Fruit fly (Drosophila melanogaster) whole organism, embryonic: ENCODE measurements around the gene CG46308.
A peak's percentile ranks its signal among the peaks of the same experiment; 100 is the strongest.

Experiments
- Antp ChIP-seq: fragments of 200-800 bp; sonication (Bioruptor generic); optimal IDR thresholded peaks from 3 replicates; lab custom pipeline; 2016; ENCODE audit warnings: missing biosample characterization, missing genetic modification characterization
- CG10267 ChIP-seq: fragments of 200-800 bp; sonication (Bioruptor generic); optimal IDR thresholded peaks from 2 replicates; lab custom pipeline; 2018; ENCODE audit warnings: missing biosample characterization, mild to moderate bottlenecking, missing genetic modification characterization, moderate library complexity
- CG10366 ChIP-seq: fragments of 200-800 bp; sonication (Bioruptor generic); IDR thresholded peaks from 2 replicates; pipeline ENCODE4 v1.3.6; 2022; ENCODE audit warnings: missing biosample characterization, missing genetic modification characterization
- CG11560 ChIP-seq: fragments of 200-800 bp; sonication (Bioruptor generic); IDR thresholded peaks from 3 replicates; pipeline ENCODE4 v1.3.6; 2022; ENCODE audit warnings: missing biosample characterization, missing genetic modification characterization
- CG12299 ChIP-seq: fragments of 200-800 bp; sonication (Bioruptor generic); optimal IDR thresholded peaks from 2 replicates; lab custom pipeline; 2018; ENCODE audit warnings: missing biosample characterization, mild to moderate bottlenecking, missing genetic modification characterization
- CG15011 ChIP-seq: fragments of 200-800 bp; sonication (Bioruptor generic); optimal IDR thresholded peaks from 3 replicates; lab custom pipeline; 2018; ENCODE audit warnings: missing biosample characterization, mild to moderate bottlenecking, missing genetic modification characterization
- CG15514 ChIP-seq: fragments of 200-800 bp; sonication (Bioruptor generic); optimal IDR thresholded peaks from 3 replicates; lab custom pipeline; 2017; ENCODE audit warnings: missing biosample characterization, missing genetic modification characterization, mild to moderate bottlenecking, moderate library complexity, missing genetic modification reagents
- CG15601 ChIP-seq: fragments of 200-800 bp; sonication (Bioruptor generic); optimal IDR thresholded peaks from 3 replicates; lab custom pipeline; 2019; ENCODE audit warnings: missing biosample characterization, mild to moderate bottlenecking, missing genetic modification characterization, moderate library complexity
- CG17612 ChIP-seq: fragments of 200-800 bp; sonication (Bioruptor generic); IDR thresholded peaks from 2 replicates; pipeline ENCODE4 v1.3.6; 2022; ENCODE audit warnings: missing biosample characterization, missing genetic modification characterization
- CG1792 ChIP-seq: fragments of 200-800 bp; sonication (Bioruptor generic); optimal IDR thresholded peaks from 2 replicates; lab custom pipeline; 2016; ENCODE audit warnings: missing biosample characterization, missing genetic modification characterization
- CG2116 ChIP-seq: fragments of 200-800 bp; sonication (Bioruptor generic); optimal IDR thresholded peaks from 3 replicates; lab custom pipeline; 2018; ENCODE audit warnings: missing biosample characterization, mild to moderate bottlenecking, missing genetic modification characterization
- CG3995 ChIP-seq: fragments of 200-800 bp; sonication (Bioruptor generic); optimal IDR thresholded peaks from 3 replicates; lab custom pipeline; 2016; ENCODE audit warnings: missing biosample characterization, missing genetic modification characterization
- CG4360 ChIP-seq: fragments of 200-800 bp; sonication (Bioruptor generic); IDR thresholded peaks from 2 replicates; pipeline ENCODE4 v1.3.6; 2022; ENCODE audit warnings: missing biosample characterization, missing genetic modification characterization
- CG5180 ChIP-seq: fragments of 200-800 bp; sonication (Bioruptor generic); optimal IDR thresholded peaks from 3 replicates; lab custom pipeline; 2017; ENCODE audit warnings: missing biosample characterization, missing genetic modification characterization, mild to moderate bottlenecking, moderate library complexity, missing genetic modification reagents
- CG7556 ChIP-seq: fragments of 200-800 bp; sonication (Bioruptor generic); optimal IDR thresholded peaks from 2 replicates; lab custom pipeline; 2017; ENCODE audit warnings: missing biosample characterization, mild to moderate bottlenecking, missing genetic modification characterization
- CG7786 ChIP-seq: fragments of 200-800 bp; sonication (Bioruptor generic); optimal IDR thresholded peaks from 2 replicates; lab custom pipeline; 2016; ENCODE audit warnings: missing biosample characterization, missing genetic modification characterization
- CG9609 ChIP-seq: fragments of 200-800 bp; sonication (Bioruptor generic); optimal IDR thresholded peaks from 3 replicates; lab custom pipeline; 2016; ENCODE audit warnings: missing biosample characterization, missing genetic modification characterization
- CG9797 ChIP-seq: fragments of 200-800 bp; sonication (Bioruptor generic); optimal IDR thresholded peaks from 3 replicates; lab custom pipeline; 2018; ENCODE audit warnings: missing biosample characterization, mild to moderate bottlenecking, missing genetic modification characterization
- D ChIP-seq, 2 experiments: fragments of 200-800 bp in 1 of 2; fragments of >200 bp in 1 of 2; sonication (Bioruptor generic) in 1 of 2; optimal IDR thresholded peaks; 2 replicates in 1 of 2; 3 replicates in 1 of 2; lab custom pipeline; 2017; ENCODE audit warnings: mild to moderate bottlenecking in 1 of 2, missing biosample characterization in 1 of 2, missing genetic modification characterization in 1 of 2, missing genetic modification reagents in 1 of 2
- Dad ChIP-seq: fragments of 200-800 bp; sonication (Bioruptor generic); optimal IDR thresholded peaks from 3 replicates; lab custom pipeline; 2016; ENCODE audit warnings: missing biosample characterization, missing genetic modification characterization
- H15 ChIP-seq: fragments of 200-800 bp; sonication (Bioruptor generic); IDR thresholded peaks from 3 replicates; pipeline ENCODE4 v1.3.6; 2022; ENCODE audit warnings: missing biosample characterization, missing genetic modification characterization
- Hand ChIP-seq: fragments of 200-800 bp; sonication (Bioruptor generic); optimal IDR thresholded peaks from 2 replicates; lab custom pipeline; 2017; ENCODE audit warnings: mild to moderate bottlenecking, missing biosample characterization, missing genetic modification reagents, missing genetic modification characterization
- Hsf ChIP-seq: fragments of 200-800 bp; sonication (Bioruptor generic); optimal IDR thresholded peaks from 3 replicates; lab custom pipeline; 2016; ENCODE audit warnings: missing biosample characterization, missing genetic modification characterization
- MTF-1 ChIP-seq: fragments of 200-800 bp; sonication (Bioruptor generic); optimal IDR thresholded peaks from 2 replicates; lab custom pipeline; 2018; ENCODE audit warnings: missing biosample characterization, mild to moderate bottlenecking, missing genetic modification characterization, borderline replicate concordance
- Mes4 ChIP-seq: fragments of 200-800 bp; sonication (Bioruptor generic); optimal IDR thresholded peaks from 2 replicates; lab custom pipeline; 2016; ENCODE audit warnings: missing biosample characterization, missing genetic modification characterization
- Opbp ChIP-seq: fragments of 200-800 bp; sonication (Bioruptor generic); IDR thresholded peaks from 3 replicates; pipeline ENCODE4 v1.3.6; 2022; ENCODE audit warnings: missing biosample characterization, missing genetic modification characterization; ENCODE audit not compliant: partially characterized antibody
- Poxn ChIP-seq: fragments of 200-800 bp; sonication (Bioruptor generic); IDR thresholded peaks from 2 replicates; pipeline ENCODE4 v1.3.6; 2022; ENCODE audit warnings: missing biosample characterization, missing genetic modification characterization
- Side ChIP-seq: fragments of 200-800 bp; sonication (Bioruptor generic); optimal IDR thresholded peaks from 2 replicates; lab custom pipeline; 2016; ENCODE audit warnings: missing biosample characterization, missing genetic modification characterization
- Six4 ChIP-seq: fragments of 200-800 bp; sonication (Bioruptor generic); optimal IDR thresholded peaks from 2 replicates; lab custom pipeline; 2016; ENCODE audit warnings: missing biosample characterization, missing genetic modification characterization
- bcd ChIP-seq: fragments of 200-800 bp; sonication (Bioruptor generic); optimal IDR thresholded peaks from 2 replicates; lab custom pipeline; 2017; ENCODE audit warnings: missing biosample characterization, mild to moderate bottlenecking, missing genetic modification characterization
- cad ChIP-seq: fragments of >200 bp; optimal IDR thresholded peaks from 2 replicates; lab custom pipeline; 2017; ENCODE audit warnings: missing biosample characterization, missing genetic modification characterization
- caup ChIP-seq: fragments of 200-800 bp; sonication (Bioruptor generic); optimal IDR thresholded peaks from 3 replicates; lab custom pipeline; 2017; ENCODE audit warnings: missing biosample characterization, mild to moderate bottlenecking, missing genetic modification characterization, moderate library complexity; ENCODE audit not compliant: severe bottlenecking
- fd102C ChIP-seq: fragments of 200-800 bp; sonication (Bioruptor generic); optimal IDR thresholded peaks from 2 replicates; lab custom pipeline; 2018; ENCODE audit warnings: missing biosample characterization, mild to moderate bottlenecking, missing genetic modification characterization, moderate library complexity
- gce ChIP-seq: fragments of 200-800 bp; sonication (Bioruptor generic); IDR thresholded peaks from 3 replicates; pipeline ENCODE4 v1.3.6; 2022; ENCODE audit warnings: missing biosample characterization, missing genetic modification characterization
- hbn ChIP-seq: fragments of 200-800 bp; sonication (Bioruptor generic); IDR thresholded peaks from 2 replicates; pipeline ENCODE4 v1.3.6; 2022; ENCODE audit warnings: missing biosample characterization, missing genetic modification characterization; ENCODE audit not compliant: partially characterized antibody
- jigr1 ChIP-seq: fragments of 200-800 bp; sonication (Bioruptor generic); IDR thresholded peaks from 3 replicates; pipeline ENCODE4 v1.3.6; 2022; ENCODE audit warnings: missing biosample characterization, missing genetic modification characterization
- ken ChIP-seq: fragments of 200-800 bp; sonication (Bioruptor generic); IDR thresholded peaks from 3 replicates; pipeline ENCODE4 v1.3.6; 2022; ENCODE audit warnings: missing biosample characterization, missing genetic modification characterization
- lab ChIP-seq: fragments of 200-800 bp; sonication (Bioruptor generic); optimal IDR thresholded peaks from 3 replicates; lab custom pipeline; 2017; ENCODE audit warnings: missing biosample characterization, missing genetic modification characterization, mild to moderate bottlenecking, moderate library complexity, missing genetic modification reagents
- nerfin-1 ChIP-seq: fragments of 200-800 bp; sonication (Bioruptor generic); optimal IDR thresholded peaks from 3 replicates; lab custom pipeline; 2019; ENCODE audit warnings: missing biosample characterization, mild to moderate bottlenecking, missing genetic modification characterization, moderate library complexity
- nerfin-2 ChIP-seq: fragments of 200-800 bp; sonication (Bioruptor generic); IDR thresholded peaks from 2 replicates; pipeline ENCODE4 v1.3.6; 2022; ENCODE audit warnings: missing biosample characterization, missing genetic modification characterization; ENCODE audit not compliant: partially characterized antibody
- otp ChIP-seq: fragments of 200-800 bp; sonication (Bioruptor generic); IDR thresholded peaks from 3 replicates; pipeline ENCODE4, ENCODE4 v1.3.6; 2022; ENCODE audit warnings: missing biosample characterization, missing genetic modification characterization
- rib ChIP-seq: fragments of 200-800 bp; sonication (Bioruptor generic); IDR thresholded peaks from 2 replicates; pipeline ENCODE4 v1.3.6; 2022; ENCODE audit warnings: missing biosample characterization, missing genetic modification characterization
- sd ChIP-seq: fragments of 200-800 bp; sonication (Bioruptor generic); optimal IDR thresholded peaks from 3 replicates; lab custom pipeline; 2018; ENCODE audit warnings: missing biosample characterization, mild to moderate bottlenecking, missing genetic modification characterization, moderate library complexity
- sna ChIP-seq: fragments of 200-800 bp; sonication (Bioruptor generic); IDR thresholded peaks from 2 replicates; pipeline ENCODE4 v1.3.6; 2022; ENCODE audit warnings: missing biosample characterization, missing genetic modification characterization; ENCODE audit not compliant: partially characterized antibody
- twi ChIP-seq: fragments of 200-800 bp; optimal IDR thresholded peaks from 2 replicates; lab custom pipeline; 2019; ENCODE audit warnings: missing biosample characterization, mild to moderate bottlenecking, missing genetic modification characterization, moderate library complexity
- tx ChIP-seq: fragments of 200-800 bp; sonication (Bioruptor generic); optimal IDR thresholded peaks from 2 replicates; lab custom pipeline; 2016; ENCODE audit warnings: missing biosample characterization, missing genetic modification characterization
- vfl ChIP-seq: fragments of 200-800 bp; sonication (Bioruptor generic); optimal IDR thresholded peaks from 2 replicates; lab custom pipeline; 2016; ENCODE audit warnings: missing biosample characterization, missing genetic modification characterization
- wek ChIP-seq: fragments of 200-800 bp; sonication (Bioruptor generic); optimal IDR thresholded peaks from 3 replicates; lab custom pipeline; 2018; ENCODE audit warnings: missing biosample characterization, mild to moderate bottlenecking, missing genetic modification characterization, moderate library complexity

The CG46308 gene

dm6 chr2L:13460911-13461866, at the start of gene CG46308 (continued):
- TF ChIP-seq CG15514 (peak; percentile 11), wek (no peak), hbn (GFP tag; lab: Robert Waterston, UW) (no peak), CG2116 (GFP tag; lab: Kevin White, UChicago) (no peak), lab (GFP tag; lab: Kevin White, UChicago) (peak; percentile 66), CG10366 (no peak), nerfin-1 (tag; lab: Kevin White, UChicago) (no peak), Hsf (GFP tag; lab: Kevin White, UChicago) (peak; percentile 17), CG15011 (GFP tag; lab: Kevin White, UChicago) (peak; percentile 17), Hand (GFP tag; lab: Kevin White, UChicago) (peak; percentile 47), CG9609 (no peak), CG7556 (GFP tag; lab: Kevin White, UChicago) (peak; percentile 67), vfl (GFP tag; lab: Kevin White, UChicago) (no peak), Opbp (GFP tag; lab: Robert Waterston, UW) (no peak), tx (GFP tag; lab: Kevin White, UChicago) (no peak), sd (no peak), CG1792 (GFP tag; lab: Kevin White, UChicago) (no peak), Dad (GFP tag; lab: Kevin White, UChicago) (no peak), CG3995 (GFP tag; lab: Kevin White, UChicago) (no peak), cad (GFP tag; lab: Kevin White, UChicago) (no peak), Side (GFP tag; lab: Kevin White, UChicago) (no peak), twi (tag; lab: Kevin White, UChicago) (no peak), nerfin-2 (GFP tag; lab: Robert Waterston, UW) (no peak), otp (no peak), CG11560 (tag; lab: Robert Waterston, UW) (no peak), CG10267 (tag; lab: Kevin White, UChicago) (no peak), CG7786 (GFP tag; lab: Kevin White, UChicago) (no peak), CG4360 (GFP tag; lab: Robert Waterston, UW) (no peak), MTF-1 (GFP tag; lab: Kevin White, UChicago) (no peak), D (optimal IDR thresholded peaks at IDR 0.05; lab: Kevin White, UChicago) (no peak), D (GFP tag; optimal IDR thresholded peaks at IDR 0.05; lab: Kevin White, UChicago) (no peak), bcd (peak; percentile 25), CG15601 (no peak), H15 (GFP tag; lab: Robert Waterston, UW) (no peak), Antp (GFP tag; lab: Kevin White, UChicago) (peak; percentile 11), gce (no peak), rib (GFP tag; lab: Robert Waterston, UW) (no peak), Mes4 (GFP tag; lab: Kevin White, UChicago) (no peak), Six4 (GFP tag; lab: Kevin White, UChicago) (no peak), fd102C (GFP tag; lab: Kevin White, UChicago) (no peak), ken (GFP tag; lab: Robert Waterston, UW) (no peak), CG17612 (GFP tag; lab: Robert Waterston, UW) (no peak), caup (GFP tag; lab: Kevin White, UChicago) (peak; percentile 53), Poxn (GFP tag; lab: Robert Waterston, UW) (no peak), jigr1 (no peak), CG5180 (GFP tag; lab: Kevin White, UChicago) (no peak), sna (GFP tag; lab: Robert Waterston, UW) (no peak), CG12299 (tag; lab: Kevin White, UChicago) (no peak), CG9797 (GFP tag; lab: Kevin White, UChicago) (no peak)
